Worm (Caenorhabditis elegans) whole organism, late embryonic: ENCODE results near the gene lgc-16.

ENCODE experiments used
- ceh-22 ChIP-seq: sonication (generic microtip); optimal IDR thresholded peaks from 2 replicates; lab custom pipeline; 2017; ENCODE audit warnings: missing biosample characterization, missing genetic modification characterization
- rnt-1 ChIP-seq: sonication (generic microtip); optimal IDR thresholded peaks from 2 replicates; lab custom pipeline; 2016; ENCODE audit warnings: missing genetic modification characterization, missing compliant biosample characterization
- tbx-2 ChIP-seq: sonication (generic microtip); optimal IDR thresholded peaks from 2 replicates; lab custom pipeline; 2016; ENCODE audit warnings: missing genetic modification characterization, missing compliant biosample characterization

DNA sequence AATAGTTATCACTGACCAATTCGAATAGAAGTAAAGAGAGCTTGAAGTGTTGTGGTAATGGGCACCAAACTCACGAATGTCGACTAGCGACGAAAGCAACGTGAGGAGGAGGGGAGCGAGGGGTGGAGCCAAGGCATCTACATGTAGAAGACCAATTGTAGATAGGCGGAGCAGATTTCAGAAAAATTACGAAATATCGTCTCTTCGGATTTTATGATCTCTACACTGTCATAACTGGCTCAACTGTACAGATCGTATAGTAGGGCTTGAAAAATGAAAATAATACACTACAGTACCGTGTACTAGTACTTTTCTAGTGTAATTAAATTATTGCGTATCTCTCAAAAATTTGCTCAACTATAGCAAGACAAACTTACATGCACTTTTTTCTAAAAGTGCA is 25.4 kb upstream of the lgc-16 start, which contains the start of gene W03G11.4:
- no peak for TF ChIP-seq rnt-1 (tag; lab: Kevin White, UChicago)
- no peak for TF ChIP-seq ceh-22 (tag; lab: Kevin White, UChicago)
- TF ChIP-seq tbx-2 (tag; lab: Kevin White, UChicago) = no peak
